Worm (Caenorhabditis elegans) whole organism, young adult: Measurements from ENCODE around the gene K10H10.10.
A peak's percentile ranks its signal among the peaks of the same experiment; 100 is the strongest.

Experiments used
- C06A6.2 ChIP-seq: fragments of 200-800 bp; sonication (Bioruptor generic); conservative IDR thresholded peaks from 2 replicates; pipeline ENCODE4 v1.3.6; 2022; ENCODE audit warnings: missing genetic modification characterization, missing compliant biosample characterization
- C17E4.6 ChIP-seq: fragments of 200-800 bp; sonication (Bioruptor generic); IDR thresholded peaks from 2 replicates; pipeline ENCODE4 v1.3.6; 2022; ENCODE audit warnings: missing genetic modification reagents, missing genetic modification characterization, missing compliant biosample characterization
- D2030.7 ChIP-seq: fragments of 200-800 bp; sonication (Bioruptor generic); IDR thresholded peaks from 2 replicates; pipeline ENCODE4 v1.3.6; 2022; ENCODE audit warnings: missing genetic modification reagents, missing genetic modification characterization, missing compliant biosample characterization
- F22D6.2 ChIP-seq: sonication (generic microtip); optimal IDR thresholded peaks from 2 replicates; lab custom pipeline; 2016; ENCODE audit warnings: mild to moderate bottlenecking, missing genetic modification characterization, missing compliant biosample characterization
- F23B12.7 ChIP-seq: sonication (generic microtip); optimal IDR thresholded peaks from 2 replicates; lab custom pipeline; 2017; ENCODE audit warnings: missing genetic modification characterization, mild to moderate bottlenecking, missing compliant biosample characterization, antibody characterized with exemption, moderate library complexity; ENCODE audit not compliant: insufficient read depth
- F39B2.1 ChIP-seq: fragments of 200-800 bp; sonication (Bioruptor generic); IDR thresholded peaks from 2 replicates; pipeline ENCODE4 v1.3.6; 2022; ENCODE audit warnings: missing genetic modification reagents, missing genetic modification characterization, missing compliant biosample characterization
- F57A8.1 ChIP-seq: fragments of 200-800 bp; sonication (Bioruptor generic); optimal IDR thresholded peaks from 2 replicates; lab custom pipeline; 2018; ENCODE audit warnings: mild to moderate bottlenecking, missing genetic modification characterization, moderate library complexity, missing compliant biosample characterization
- K12H6.12 ChIP-seq: fragments of 200-800 bp; sonication (Bioruptor generic); optimal IDR thresholded peaks from 2 replicates; lab custom pipeline; 2018; ENCODE audit warnings: mild to moderate bottlenecking, missing genetic modification characterization, missing compliant biosample characterization
- Y56A3A.18 ChIP-seq: fragments of 200-800 bp; sonication (Bioruptor generic); IDR thresholded peaks from 2 replicates; pipeline ENCODE4 v1.3.6; 2022; ENCODE audit warnings: missing genetic modification reagents, missing genetic modification characterization, missing compliant biosample characterization
- Y67H2A.10 ChIP-seq: fragments of 200-800 bp; sonication (Bioruptor generic); conservative IDR thresholded peaks from 2 replicates; pipeline ENCODE4 v1.3.6; 2022; ENCODE audit warnings: missing genetic modification reagents, missing genetic modification characterization, missing compliant biosample characterization
- ama-1 ChIP-seq, 3 experiments: fragments of 150-350 bp in 1 of 3; sonication (generic microtip) in 2 of 3; optimal IDR thresholded peaks; 2 replicates each; lab custom pipeline; 2014 to 2018; ENCODE audit warnings: missing biosample characterization in 2 of 3, missing genetic modification characterization in 2 of 3, missing genetic modification reagents in 2 of 3
- atf-7 ChIP-seq: sonication (generic microtip); optimal IDR thresholded peaks from 2 replicates; lab custom pipeline; 2017; ENCODE audit warnings: mild to moderate bottlenecking, missing genetic modification characterization, missing compliant biosample characterization
- athp-1 ChIP-seq: sonication (generic microtip); optimal IDR thresholded peaks from 2 replicates; lab custom pipeline; 2017; ENCODE audit warnings: mild to moderate bottlenecking, missing genetic modification characterization, missing compliant biosample characterization
- attf-6 ChIP-seq: fragments of 200-800 bp; sonication (Bioruptor generic); IDR thresholded peaks from 2 replicates; pipeline ENCODE4 v1.3.6; 2022; ENCODE audit warnings: missing genetic modification reagents, missing genetic modification characterization, missing compliant biosample characterization
- bed-1 ChIP-seq: fragments of 200-800 bp; sonication (Bioruptor generic); IDR thresholded peaks from 2 replicates; pipeline ENCODE4 v1.3.6; 2022; ENCODE audit warnings: missing genetic modification reagents, missing genetic modification characterization, missing compliant biosample characterization
- ceh-27 ChIP-seq: fragments of 200-800 bp; sonication (Bioruptor generic); optimal IDR thresholded peaks from 2 replicates; lab custom pipeline; 2018; ENCODE audit warnings: mild to moderate bottlenecking, missing genetic modification characterization, moderate library complexity, missing compliant biosample characterization
- ceh-40 ChIP-seq: fragments of 200-800 bp; sonication (Bioruptor generic); IDR thresholded peaks from 2 replicates; pipeline ENCODE4 v1.3.6; 2022; ENCODE audit warnings: missing genetic modification characterization, missing compliant biosample characterization
- ceh-58 ChIP-seq: fragments of 200-800 bp; sonication (Bioruptor generic); IDR thresholded peaks from 2 replicates; pipeline ENCODE4 v1.3.6; 2022; ENCODE audit warnings: missing genetic modification characterization, missing compliant biosample characterization
- ceh-91 ChIP-seq: fragments of 200-800 bp; sonication (Bioruptor generic); IDR thresholded peaks from 2 replicates; pipeline ENCODE4 v1.3.6; 2022; ENCODE audit warnings: missing genetic modification reagents, missing genetic modification characterization, missing compliant biosample characterization
- dpff-1 ChIP-seq: sonication (generic microtip); optimal IDR thresholded peaks from 2 replicates; lab custom pipeline; 2017; ENCODE audit warnings: mild to moderate bottlenecking, missing genetic modification characterization, missing compliant biosample characterization
- egl-44 ChIP-seq: fragments of 200-800 bp; sonication (Bioruptor generic); IDR thresholded peaks from 2 replicates; pipeline ENCODE4 v1.3.6; 2022; ENCODE audit warnings: missing genetic modification reagents, missing genetic modification characterization, missing compliant biosample characterization
- ekl-4 ChIP-seq: fragments of 200-800 bp; sonication (Bioruptor generic); IDR thresholded peaks from 2 replicates; pipeline ENCODE4 v1.3.6; 2022; ENCODE audit warnings: missing genetic modification reagents, missing genetic modification characterization, missing compliant biosample characterization
- ets-4 ChIP-seq: fragments of 200-800 bp; sonication (Bioruptor generic); optimal IDR thresholded peaks from 2 replicates; lab custom pipeline; 2018; ENCODE audit warnings: mild to moderate bottlenecking, missing genetic modification characterization, missing compliant biosample characterization
- fkh-3 ChIP-seq: sonication (generic microtip); optimal IDR thresholded peaks from 2 replicates; lab custom pipeline; 2016; ENCODE audit warnings: mild to moderate bottlenecking, missing genetic modification characterization, missing compliant biosample characterization
- gei-17 ChIP-seq: fragments of 200-800 bp; sonication (Bioruptor generic); optimal IDR thresholded peaks from 2 replicates; lab custom pipeline; 2018; ENCODE audit warnings: mild to moderate bottlenecking, missing genetic modification characterization, missing compliant biosample characterization
- him-1 ChIP-seq: sonication (generic microtip); optimal IDR thresholded peaks from 2 replicates; lab custom pipeline; 2016; ENCODE audit warnings: missing genotype, missing genetic modification reagents, missing genetic modification characterization, missing compliant biosample characterization
- hlh-12 ChIP-seq: sonication (generic microtip); optimal IDR thresholded peaks from 2 replicates; lab custom pipeline; 2016; ENCODE audit warnings: missing genetic modification characterization, missing compliant biosample characterization
- hlh-26 ChIP-seq: fragments of 200-800 bp; sonication (Bioruptor generic); conservative IDR thresholded peaks from 2 replicates; pipeline ENCODE4 v1.3.6; 2022; ENCODE audit warnings: missing genetic modification reagents, missing genetic modification characterization, missing compliant biosample characterization
- hrde-1 ChIP-seq: sonication (generic microtip); optimal IDR thresholded peaks from 2 replicates; lab custom pipeline; 2016; ENCODE audit warnings: missing genetic modification characterization, mild to moderate bottlenecking, missing compliant biosample characterization, moderate library complexity, missing genotype, missing genetic modification reagents, borderline replicate concordance
- hsf-1 ChIP-seq: fragments of 200-800 bp; sonication (Bioruptor generic); IDR thresholded peaks from 2 replicates; pipeline ENCODE4 v1.3.6; 2022; ENCODE audit warnings: missing genetic modification reagents, missing genetic modification characterization, missing compliant biosample characterization
- let-607 ChIP-seq, 2 experiments: fragments of 200-800 bp in 1 of 2; sonication (Bioruptor generic) in 1 of 2; sonication (generic microtip) in 1 of 2; optimal IDR thresholded peaks; 2 replicates each; lab custom pipeline; 2016 to 2018; ENCODE audit warnings: mild to moderate bottlenecking in 2 of 2, missing compliant biosample characterization in 2 of 2, missing genetic modification characterization in 2 of 2, moderate library complexity in 2 of 2, missing genotype in 1 of 2
- lin-26 ChIP-seq: fragments of 200-800 bp; sonication (Bioruptor generic); IDR thresholded peaks from 2 replicates; pipeline ENCODE4 v1.3.6; 2022; ENCODE audit warnings: missing genetic modification reagents, missing genetic modification characterization, missing compliant biosample characterization
- lin-40 ChIP-seq: sonication (generic microtip); optimal IDR thresholded peaks from 2 replicates; lab custom pipeline; 2016; ENCODE audit warnings: missing genetic modification characterization, mild to moderate bottlenecking, missing compliant biosample characterization, missing genotype, missing genetic modification reagents
- lsl-1 ChIP-seq: fragments of 200-800 bp; sonication (Bioruptor generic); optimal IDR thresholded peaks from 2 replicates; lab custom pipeline; 2018; ENCODE audit warnings: mild to moderate bottlenecking, missing genetic modification characterization, moderate library complexity, missing compliant biosample characterization
- madf-6 ChIP-seq: fragments of 200-800 bp; sonication (Bioruptor generic); IDR thresholded peaks from 2 replicates; pipeline ENCODE4 v1.3.6; 2022; ENCODE audit warnings: missing genetic modification reagents, missing genetic modification characterization, missing compliant biosample characterization
- nfya-1 ChIP-seq: sonication (generic microtip); optimal IDR thresholded peaks from 2 replicates; lab custom pipeline; 2017; ENCODE audit warnings: antibody characterized with exemption, missing compliant biosample characterization, missing genetic modification characterization, borderline replicate concordance; ENCODE audit not compliant: insufficient read depth
- nhr-27 ChIP-seq: fragments of 200-800 bp; sonication (Bioruptor generic); optimal IDR thresholded peaks from 2 replicates; lab custom pipeline; 2018; ENCODE audit warnings: mild to moderate bottlenecking, missing genetic modification characterization, moderate library complexity, missing compliant biosample characterization
- nhr-90 ChIP-seq: sonication (generic microtip); optimal IDR thresholded peaks from 2 replicates; lab custom pipeline; 2016; ENCODE audit warnings: missing genotype, mild to moderate bottlenecking, missing genetic modification characterization, missing compliant biosample characterization
- rcor-1 ChIP-seq: fragments of 200-800 bp; sonication (Bioruptor generic); IDR thresholded peaks from 2 replicates; pipeline ENCODE4 v1.3.6; 2022; ENCODE audit warnings: missing genetic modification reagents, missing genetic modification characterization, missing compliant biosample characterization
- rec-8 ChIP-seq, 2 experiments: sonication (generic microtip); optimal IDR thresholded peaks; 2 replicates each; lab custom pipeline; 2016; ENCODE audit warnings: mild to moderate bottlenecking in 2 of 2, missing genetic modification characterization in 2 of 2, missing genetic modification reagents in 2 of 2, missing genotype in 2 of 2, missing biosample characterization in 1 of 2, missing compliant biosample characterization in 1 of 2, moderate library complexity in 1 of 2
- repo-1 ChIP-seq: sonication (generic microtip); optimal IDR thresholded peaks from 2 replicates; lab custom pipeline; 2017; ENCODE audit warnings: mild to moderate bottlenecking, missing genetic modification characterization, missing compliant biosample characterization
- sdz-38 ChIP-seq: sonication (generic microtip); optimal IDR thresholded peaks from 2 replicates; lab custom pipeline; 2016; ENCODE audit warnings: missing genotype, missing genetic modification characterization, missing compliant biosample characterization
- snpc-3.4 ChIP-seq: sonication (generic microtip); optimal IDR thresholded peaks from 2 replicates; lab custom pipeline; 2017; ENCODE audit warnings: missing genetic modification characterization, mild to moderate bottlenecking, missing compliant biosample characterization, antibody characterized with exemption, moderate library complexity, missing genotype, missing genetic modification reagents
- unc-130 ChIP-seq: sonication (generic microtip); optimal IDR thresholded peaks from 2 replicates; lab custom pipeline; 2016; ENCODE audit warnings: missing genetic modification reagents, missing genetic modification characterization, missing compliant biosample characterization
- unc-62 ChIP-seq: fragments of 150-350 bp; optimal IDR thresholded peaks from 2 replicates; lab custom pipeline; 2014; ENCODE audit warnings: missing biosample characterization, missing genetic modification reagents, missing genetic modification characterization
- ztf-25 ChIP-seq: fragments of 200-800 bp; sonication (Bioruptor generic); IDR thresholded peaks from 2 replicates; pipeline ENCODE4 v1.3.6; 2022; ENCODE audit warnings: missing genetic modification reagents, missing genetic modification characterization, missing compliant biosample characterization
- ztf-26 ChIP-seq: sonication (generic microtip); optimal IDR thresholded peaks from 2 replicates; lab custom pipeline; 2017; ENCODE audit warnings: missing genetic modification characterization, missing compliant biosample characterization

K10H10.10 gene

ce11 chrII:14496809-14497208 lies 10.8 kb upstream of the K10H10.10 start (continued):
- TF ChIP-seq lin-40, result peak; percentile 83
- peak; percentile 91 for TF ChIP-seq ztf-26 (tag; lab: Kevin White, UChicago)
- TF ChIP-seq madf-6, result peak; percentile 78
- TF ChIP-seq ekl-4 (GFP tag; lab: Robert Waterston, UW), result peak; percentile 89
- peak; percentile 23; the same call in 1 of the 2 replicates for TF ChIP-seq ceh-91
- peak; percentile 8 for TF ChIP-seq sdz-38 (tag; lab: Kevin White, UChicago)
- TF ChIP-seq him-1 (tag; lab: Kevin White, UChicago), result peak; percentile 95
- peak; percentile 84 for TF ChIP-seq D2030.7 (GFP tag; lab: Robert Waterston, UW)
- peak; percentile 86 for TF ChIP-seq atf-7 (tag; lab: Kevin White, UChicago)
- peak; percentile 86 to 91 for TF ChIP-seq rec-8 (tag; optimal IDR thresholded peaks at IDR 0.05; lab: Kevin White, UChicago)
- peak; percentile 59 for TF ChIP-seq gei-17 (GFP tag; lab: Kevin White, UChicago)
- TF ChIP-seq ceh-27 (GFP tag; lab: Kevin White, UChicago), result peak; percentile 90
- TF ChIP-seq ceh-40, result peak; percentile 85
- peak; percentile 93 for TF ChIP-seq ztf-25
- no peak for TF ChIP-seq F39B2.1
- TF ChIP-seq hlh-26, result no peak
- peak; percentile 80 for TF ChIP-seq hrde-1 (tag; lab: Kevin White, UChicago)
- peak; percentile 66 for TF ChIP-seq C06A6.2 (GFP tag; lab: Robert Waterston, UW)
- peak; percentile 85 for TF ChIP-seq snpc-3.4 (tag; lab: Kevin White, UChicago)
- TF ChIP-seq repo-1, result peak; percentile 88
- TF ChIP-seq rcor-1, result peak; percentile 87
- TF ChIP-seq hsf-1 (GFP tag; lab: Robert Waterston, UW), result peak; percentile 71; the same call in 1 of the 2 replicates
- TF ChIP-seq ets-4 (GFP tag; lab: Kevin White, UChicago), result peak; percentile 64
- peak; percentile 96 for TF ChIP-seq F23B12.7 (tag; lab: Kevin White, UChicago)
- TF ChIP-seq ceh-58, result 0 out of 2 replicates have a peak, but pooled peaks have one; percentile 75
- TF ChIP-seq dpff-1 (tag; lab: Kevin White, UChicago), result no peak
- peak; percentile 57 for TF ChIP-seq unc-130 (GFP tag; lab: Kevin White, UChicago)
- TF ChIP-seq unc-62 (GFP tag; lab: Kevin White, UChicago), result no peak
- TF ChIP-seq nhr-90 (tag; lab: Kevin White, UChicago), result peak; percentile 97
- peak; percentile 94 for TF ChIP-seq fkh-3 (tag; lab: Kevin White, UChicago)
- peak; percentile 96 for TF ChIP-seq Y56A3A.18 (GFP tag; lab: Robert Waterston, UW)
- peak; percentile 31 for TF ChIP-seq hlh-12 (tag; lab: Kevin White, UChicago)
- no peak for TF ChIP-seq bed-1 (GFP tag; lab: Robert Waterston, UW)
- TF ChIP-seq athp-1, result peak; percentile 77
- peak; percentile 9 for TF ChIP-seq ama-1 (optimal IDR thresholded peaks at IDR 0.05; lab: Kevin White, UChicago)
- peak; percentile 46 to 95 for TF ChIP-seq ama-1 (GFP tag; optimal IDR thresholded peaks at IDR 0.05; lab: Kevin White, UChicago)
- peak; percentile 87 for TF ChIP-seq K12H6.12
- TF ChIP-seq F57A8.1 (GFP tag; lab: Kevin White, UChicago), result peak; percentile 92
- 0 out of 2 replicates have a peak, but pooled peaks have one; percentile 69 for TF ChIP-seq C17E4.6 (GFP tag; lab: Robert Waterston, UW)
- TF ChIP-seq nfya-1 (tag; lab: Kevin White, UChicago), result no peak
- peak; percentile 67 for TF ChIP-seq lsl-1
- TF ChIP-seq Y67H2A.10 (GFP tag; lab: Robert Waterston, UW), result peak; percentile 36; the same call in 1 of the 2 replicates
- TF ChIP-seq nhr-27 (tag; lab: Kevin White, UChicago), result no peak
- peak; percentile 94 for TF ChIP-seq egl-44 (GFP tag; lab: Robert Waterston, UW)
- peak; percentile 42 for TF ChIP-seq F22D6.2 (tag; lab: Kevin White, UChicago)
- peak; percentile 63 to 65 for TF ChIP-seq let-607 (tag; optimal IDR thresholded peaks at IDR 0.05; lab: Kevin White, UChicago)
- 0 out of 2 replicates have a peak, but pooled peaks have one; percentile 66 for TF ChIP-seq attf-6 (GFP tag; lab: Robert Waterston, UW)
- peak; percentile 99 for TF ChIP-seq lin-26
